Worm (Caenorhabditis elegans): ENCODE results near the gene F16H6.3.

DNA sequence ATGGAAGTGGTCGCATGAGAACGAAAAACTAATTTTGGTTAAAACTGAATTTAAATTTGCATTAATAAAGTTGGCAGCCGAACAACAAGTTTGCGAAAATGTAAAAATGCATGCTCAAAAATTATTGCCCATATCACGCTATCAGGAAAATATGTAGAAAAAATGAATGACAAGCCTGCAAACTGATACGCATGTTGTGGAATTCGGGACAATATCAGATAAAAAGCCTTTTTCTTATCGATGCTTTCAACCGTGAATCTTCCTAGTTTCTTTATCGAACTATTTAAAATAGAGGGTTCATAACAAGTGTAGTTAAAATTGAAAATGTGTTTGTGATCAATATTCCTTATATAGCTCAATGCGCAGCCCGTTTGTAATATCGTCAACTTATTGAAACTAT, 51.0 kb downstream of the F16H6.3 start:
- TF ChIP-seq snpc-4 (tag; optimal IDR thresholded peaks at IDR 0.05) = no peak
- no peak for TF ChIP-seq ztf-11 (tag; optimal IDR thresholded peaks at IDR 0.05)

Data from whole organism, mixed stage, embryonic.